Worm (Caenorhabditis elegans) whole organism, L4 larva: ENCODE results near the gene dhs-28.

Experiments
- D1046.2 ChIP-seq: fragments of 200-800 bp; sonication (Bioruptor generic); IDR thresholded peaks from 2 replicates; pipeline ENCODE4 v1.3.6; 2022; ENCODE audit warnings: missing genetic modification characterization, missing compliant biosample characterization
- T26A8.4 ChIP-seq: fragments of 200-800 bp; sonication (Bioruptor generic); IDR thresholded peaks from 2 replicates; pipeline ENCODE4 v1.3.6; 2022; ENCODE audit warnings: missing genetic modification characterization, missing compliant biosample characterization
- Y48G9A.11 ChIP-seq: fragments of 200-800 bp; sonication (Bioruptor generic); IDR thresholded peaks from 2 replicates; pipeline ENCODE4 v1.3.6; 2022; ENCODE audit warnings: missing genetic modification reagents, missing genetic modification characterization, missing compliant biosample characterization
- ZK546.5 ChIP-seq, 2 experiments: sonication (generic microtip); optimal IDR thresholded peaks; 2 replicates each; lab custom pipeline; 2017; ENCODE audit warnings: missing biosample characterization in 2 of 2, missing genetic modification characterization in 2 of 2
- aha-1 ChIP-seq: fragments of 150-350 bp; peaks from one replicate; lab custom pipeline; 2014; ENCODE audit warnings: missing biosample characterization, missing genetic modification characterization
- aly-2 ChIP-seq: sonication (generic microtip); optimal IDR thresholded peaks from 2 replicates; lab custom pipeline; 2018; ENCODE audit warnings: missing biosample characterization, missing genetic modification characterization
- ama-1 ChIP-seq: fragments of 150-350 bp; optimal IDR thresholded peaks from 2 replicates; lab custom pipeline; 2014; ENCODE audit warnings: inconsistent platforms, mixed read lengths
- attf-4 ChIP-seq: sonication (generic microtip); optimal IDR thresholded peaks from 3 replicates; lab custom pipeline; 2017; ENCODE audit warnings: missing biosample characterization, missing genetic modification characterization
- ces-1 ChIP-seq: fragments of 150-350 bp; sonication (generic microtip); optimal IDR thresholded peaks from 4 replicates; lab custom pipeline; 2014; ENCODE audit warnings: missing biosample characterization, missing genetic modification reagents, missing genetic modification characterization
- daf-16 ChIP-seq, 3 experiments: sonication (generic microtip); optimal IDR thresholded peaks; 2 replicates each; lab custom pipeline; 2016 to 2017; ENCODE audit warnings: missing genetic modification characterization in 3 of 3, missing genetic modification reagents in 3 of 3, mild to moderate bottlenecking in 2 of 3, missing compliant biosample characterization in 2 of 3, missing biosample characterization in 1 of 3, moderate library complexity in 1 of 3
- fos-1 ChIP-seq: fragments of 150-350 bp; optimal IDR thresholded peaks from 2 replicates; lab custom pipeline; 2014; ENCODE audit warnings: missing biosample characterization, missing genetic modification characterization
- hmg-1.1 ChIP-seq: fragments of 200-800 bp; sonication (Bioruptor generic); IDR thresholded peaks from 2 replicates; pipeline ENCODE4 v1.3.6; 2022; ENCODE audit warnings: missing genetic modification reagents, missing genetic modification characterization, missing compliant biosample characterization
- lim-7 ChIP-seq: fragments of 200-800 bp; sonication (Bioruptor generic); IDR thresholded peaks from 2 replicates; pipeline ENCODE4 v1.3.6; 2022; ENCODE audit warnings: missing genetic modification characterization, missing compliant biosample characterization
- lin-29 ChIP-seq: fragments of 200-800 bp; sonication (Bioruptor generic); IDR thresholded peaks from 2 replicates; pipeline ENCODE4 v1.3.6; 2022; ENCODE audit warnings: missing genetic modification reagents, missing genetic modification characterization, missing compliant biosample characterization
- madf-5 ChIP-seq, 2 experiments: fragments of 200-800 bp; sonication (Bioruptor generic); IDR thresholded peaks; 2 replicates each; pipeline ENCODE4 v1.3.6; 2022; ENCODE audit warnings: missing compliant biosample characterization in 2 of 2, missing genetic modification characterization in 2 of 2
- madf-9 ChIP-seq: fragments of 200-800 bp; sonication (Bioruptor generic); conservative IDR thresholded peaks from 2 replicates; pipeline ENCODE4 v1.3.6; 2022; ENCODE audit warnings: missing genetic modification reagents, missing genetic modification characterization, missing compliant biosample characterization
- mxl-2 ChIP-seq: fragments of 200-800 bp; sonication (Bioruptor generic); conservative IDR thresholded peaks from 2 replicates; pipeline ENCODE4 v1.3.6; 2022; ENCODE audit warnings: missing genetic modification reagents, missing genetic modification characterization, missing compliant biosample characterization
- nhr-111 ChIP-seq: fragments of 200-800 bp; sonication (Bioruptor generic); optimal IDR thresholded peaks from 2 replicates; lab custom pipeline; 2018; ENCODE audit warnings: mild to moderate bottlenecking, missing genetic modification characterization, missing compliant biosample characterization
- nhr-76 ChIP-seq: fragments of 150-350 bp; optimal IDR thresholded peaks from 2 replicates; lab custom pipeline; 2014; ENCODE audit warnings: missing biosample characterization, missing genetic modification characterization
- pha-4 ChIP-seq, 2 experiments: fragments of 150-350 bp in 1 of 2; fragments of 200-800 bp in 1 of 2; sonication (Bioruptor generic) in 1 of 2; IDR thresholded peaks in 1 of 2; optimal IDR thresholded peaks in 1 of 2; 2 replicates each; pipeline versions ENCODE4 v1.3.6 to Lab custom; 2014 to 2022; ENCODE audit warnings: missing genetic modification characterization in 2 of 2, missing genetic modification reagents in 2 of 2, missing biosample characterization in 1 of 2, missing compliant biosample characterization in 1 of 2
- pqm-1 ChIP-seq: sonication (generic microtip); optimal IDR thresholded peaks from 2 replicates; lab custom pipeline; 2017; ENCODE audit warnings: missing biosample characterization, missing genetic modification characterization
- set-16 ChIP-seq: fragments of 200-800 bp; sonication (Bioruptor generic); IDR thresholded peaks from 2 replicates; pipeline ENCODE4 v1.3.6; 2022; ENCODE audit warnings: missing genetic modification reagents, missing genetic modification characterization, missing compliant biosample characterization
- snpc-4 ChIP-seq: fragments of 150-350 bp; optimal IDR thresholded peaks from 2 replicates; lab custom pipeline; 2014; ENCODE audit warnings: missing biosample characterization, missing genetic modification characterization
- tag-97 ChIP-seq: fragments of 200-800 bp; sonication (Bioruptor generic); IDR thresholded peaks from 2 replicates; pipeline ENCODE4 v1.3.6; 2022; ENCODE audit warnings: missing genetic modification characterization, missing compliant biosample characterization
- unc-39 ChIP-seq: sonication (generic microtip); optimal IDR thresholded peaks from 2 replicates; lab custom pipeline; 2017; ENCODE audit warnings: missing biosample characterization, missing genetic modification characterization
- unc-62 ChIP-seq, 3 experiments: fragments of 150-350 bp in 1 of 3; sonication (generic microtip); optimal IDR thresholded peaks in 2 of 3; peaks in 1 of 3; 1 replicate in 1 of 3; 2 replicates in 2 of 3; lab custom pipeline; 2014 to 2017; ENCODE audit warnings: missing biosample characterization in 3 of 3, missing genetic modification characterization in 3 of 3, missing genetic modification reagents in 3 of 3, missing genotype in 1 of 3
- zag-1 ChIP-seq: fragments of 150-350 bp; optimal IDR thresholded peaks from 2 replicates; lab custom pipeline; 2014; ENCODE audit warnings: missing biosample characterization, missing genetic modification characterization
- zip-11 ChIP-seq: fragments of 200-800 bp; sonication (Bioruptor generic); IDR thresholded peaks from 2 replicates; pipeline ENCODE4 v1.3.6; 2022; ENCODE audit warnings: missing genetic modification characterization, missing compliant biosample characterization
- ztf-11 ChIP-seq: fragments of 150-350 bp; optimal IDR thresholded peaks from 2 replicates; lab custom pipeline; 2014; ENCODE audit warnings: missing biosample characterization, missing genetic modification characterization
- ztf-7 ChIP-seq: fragments of 150-350 bp; optimal IDR thresholded peaks from 2 replicates; lab custom pipeline; 2014; ENCODE audit warnings: missing biosample characterization, missing genetic modification characterization

The dhs-28 gene

ce11 chrX:6840670-6841308 is 22.6 kb downstream of the dhs-28 start, which contains the start of the genes glr-6 and asg-2 (continued):
- no peak for TF ChIP-seq zip-11
- no peak for TF ChIP-seq ztf-7 (tag; lab: Kevin White, UChicago)
- TF ChIP-seq ztf-11 (tag; lab: Kevin White, UChicago): no peak
- TF ChIP-seq madf-5 (GFP tag; IDR thresholded peaks at IDR 0.05; lab: Robert Waterston, UW): no peak
- TF ChIP-seq madf-9 (GFP tag; lab: Robert Waterston, UW): no peak
- no peak for TF ChIP-seq snpc-4 (tag; lab: Kevin White, UChicago)
- TF ChIP-seq mxl-2 (GFP tag; lab: Robert Waterston, UW): no peak
- TF ChIP-seq hmg-1.1: peak; percentile 73
- no peak for TF ChIP-seq aly-2 (tag; lab: Kevin White, UChicago)
- TF ChIP-seq zag-1 (tag; lab: Kevin White, UChicago): no peak
- TF ChIP-seq set-16 (GFP tag; lab: Robert Waterston, UW): no peak
- no peak for TF ChIP-seq lim-7 (GFP tag; lab: Robert Waterston, UW)
- no peak for TF ChIP-seq unc-39 (tag; lab: Kevin White, UChicago)
- TF ChIP-seq T26A8.4 (GFP tag; lab: Robert Waterston, UW): peak; percentile 57
- TF ChIP-seq D1046.2 (GFP tag; lab: Robert Waterston, UW): no peak
- TF ChIP-seq nhr-111 (GFP tag; lab: Kevin White, UChicago): no peak
- no peak for TF ChIP-seq ZK546.5 (tag; optimal IDR thresholded peaks at IDR 0.05; lab: Kevin White, UChicago)

ce11 chrX:6844394-6845072 is 26.3 kb downstream of the dhs-28 start, which contains the start of gene C53B7.3:
Gene C53B7.3, plus strand, starts transcription at chrX:6844755.
- no peak for TF ChIP-seq pha-4 (GFP tag; IDR thresholded peaks at IDR 0.05; lab: Robert Waterston, UW)
- peak; percentile 44 for TF ChIP-seq pha-4 (tag; optimal IDR thresholded peaks at IDR 0.05; lab: Kevin White, UChicago)
- TF ChIP-seq unc-39 (tag; lab: Kevin White, UChicago): no peak
- no peak for TF ChIP-seq nhr-76 (tag; lab: Kevin White, UChicago)
- peak in 1 of 2 experiments; percentile 92 for TF ChIP-seq unc-62 (GFP tag; optimal IDR thresholded peaks at IDR 0.05 in 1 of 2; lab: Kevin White, UChicago)
- no peak for TF ChIP-seq unc-62 (tag; optimal IDR thresholded peaks at IDR 0.05; lab: Kevin White, UChicago)
- peak in 1 of 2 experiments; percentile 78 for TF ChIP-seq daf-16 (GFP tag; optimal IDR thresholded peaks at IDR 0.05; lab: Kevin White, UChicago)
- no peak for TF ChIP-seq daf-16 (tag; optimal IDR thresholded peaks at IDR 0.05; lab: Kevin White, UChicago)

ce11 chrX:6845934-6846333 is 27.7 kb downstream of the dhs-28 start, which contains the start of gene C53B7.2:
Gene C53B7.2, plus strand, starts transcription at chrX:6846234.
- TF ChIP-seq fos-1 (tag; lab: Kevin White, UChicago): no peak
- TF ChIP-seq ama-1 (lab: Kevin White, UChicago): no peak
- TF ChIP-seq pha-4 (GFP tag; IDR thresholded peaks at IDR 0.05; lab: Robert Waterston, UW): peak; percentile 33; the same call in 1 of the 2 replicates
- TF ChIP-seq pha-4 (tag; optimal IDR thresholded peaks at IDR 0.05; lab: Kevin White, UChicago): no peak

- TF ChIP-seq tag-97 (GFP tag; lab: Robert Waterston, UW): no peak
- peak; percentile 72 for TF ChIP-seq aha-1
- TF ChIP-seq, all 104 proteins: peak for 1
Observed at ce11 chrX:6848596-6848995, 30.4 kb downstream of the dhs-28 start.

ce11 chrX:6850412-6850811 is 32.2 kb downstream of the dhs-28 start:
- TF ChIP-seq madf-5 (GFP tag; IDR thresholded peaks at IDR 0.05; lab: Robert Waterston, UW): no peak
- TF ChIP-seq unc-62 (GFP tag; optimal IDR thresholded peaks at IDR 0.05 in 1 of 2; lab: Kevin White, UChicago): peak in 1 of 2 experiments; percentile 96
- no peak for TF ChIP-seq unc-62 (tag; optimal IDR thresholded peaks at IDR 0.05; lab: Kevin White, UChicago)
- TF ChIP-seq aha-1: peak; percentile 29
- TF ChIP-seq, all 104 proteins: peak for 2

DNA sequence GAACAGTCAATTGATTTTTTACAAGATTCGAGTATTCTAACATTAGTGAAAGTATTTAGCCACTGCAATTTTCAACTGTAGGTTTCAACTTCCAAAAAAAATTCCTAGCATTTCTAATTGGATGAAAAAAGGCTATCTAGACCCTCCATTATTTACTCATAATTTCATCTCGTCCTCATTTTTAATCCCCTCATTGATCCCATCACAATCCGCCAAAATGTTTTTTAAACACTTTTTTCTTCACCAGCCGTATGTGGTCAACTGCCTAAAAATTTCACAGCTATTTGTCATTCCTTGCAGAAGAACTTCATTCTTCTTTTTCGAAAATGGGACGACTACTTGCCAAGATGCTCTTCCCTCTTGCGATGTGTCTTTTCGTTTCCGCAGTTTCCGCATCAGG is 35.1 kb downstream of the dhs-28 start, which contains the start of gene rig-3:
TSS of gene rig-3 (plus strand) at position 301 of the 400 bp plus-strand sequence.
- no peak for TF ChIP-seq zip-11
- no peak for TF ChIP-seq aha-1
- no peak for TF ChIP-seq attf-4 (tag; lab: Kevin White, UChicago)
- peak in 1 of 2 experiments; percentile 87 for TF ChIP-seq unc-62 (GFP tag; optimal IDR thresholded peaks at IDR 0.05 in 1 of 2; lab: Kevin White, UChicago)
- no peak for TF ChIP-seq unc-62 (tag; optimal IDR thresholded peaks at IDR 0.05; lab: Kevin White, UChicago)
- TF ChIP-seq Y48G9A.11 (GFP tag; lab: Robert Waterston, UW): no peak
- no peak for TF ChIP-seq lin-29
- no peak for TF ChIP-seq pqm-1 (tag; lab: Kevin White, UChicago)
- TF ChIP-seq ces-1 (GFP tag; lab: Kevin White, UChicago): no peak
